Worm (Caenorhabditis elegans) whole organism, early embryonic: ENCODE measurements around the gene Y57G11B.2.

Experiments
- B0310.2 ChIP-seq: sonication (generic microtip); optimal IDR thresholded peaks from 2 replicates; lab custom pipeline; 2016; ENCODE audit warnings: mild to moderate bottlenecking, missing genetic modification characterization, missing compliant biosample characterization
- F13C5.2 ChIP-seq: sonication (generic microtip); optimal IDR thresholded peaks from 2 replicates; lab custom pipeline; 2017; ENCODE audit warnings: mild to moderate bottlenecking, missing genetic modification characterization, inconsistent platforms, missing compliant biosample characterization
- aly-1 ChIP-seq: sonication (generic microtip); optimal IDR thresholded peaks from 2 replicates; lab custom pipeline; 2016; ENCODE audit warnings: missing genetic modification characterization, missing compliant biosample characterization
- ama-1 ChIP-seq: fragments of 150-350 bp; optimal IDR thresholded peaks from 2 replicates; lab custom pipeline; 2014
- ceh-13 ChIP-seq: fragments of 200-800 bp; sonication (Bioruptor generic); optimal IDR thresholded peaks from 2 replicates; lab custom pipeline; 2018; ENCODE audit warnings: mild to moderate bottlenecking, missing genetic modification characterization, missing compliant biosample characterization
- ceh-36 ChIP-seq: sonication (generic microtip); optimal IDR thresholded peaks from 2 replicates; lab custom pipeline; 2016; ENCODE audit warnings: missing genetic modification characterization, inconsistent platforms, missing compliant biosample characterization
- ets-7 ChIP-seq: sonication (generic microtip); optimal IDR thresholded peaks from 2 replicates; lab custom pipeline; 2016; ENCODE audit warnings: missing genotype, missing genetic modification characterization, missing compliant biosample characterization
- flt-1 ChIP-seq: fragments of 200-800 bp; sonication (Bioruptor generic); IDR thresholded peaks from 2 replicates; pipeline ENCODE4 v1.3.6; 2022; ENCODE audit warnings: missing genetic modification characterization, missing compliant biosample characterization
- hmbx-1 ChIP-seq: sonication (generic microtip); optimal IDR thresholded peaks from 2 replicates; lab custom pipeline; 2016; ENCODE audit warnings: mild to moderate bottlenecking, missing genetic modification characterization, missing compliant biosample characterization
- hmg-4 ChIP-seq: fragments of 200-800 bp; sonication (Bioruptor generic); optimal IDR thresholded peaks from 2 replicates; lab custom pipeline; 2018; ENCODE audit warnings: mild to moderate bottlenecking, missing genetic modification characterization, missing compliant biosample characterization
- hnd-1 ChIP-seq: sonication (generic microtip); optimal IDR thresholded peaks from 2 replicates; lab custom pipeline; 2016; ENCODE audit warnings: missing genetic modification characterization, missing compliant biosample characterization
- pes-1 ChIP-seq: fragments of 200-800 bp; sonication (Bioruptor generic); IDR thresholded peaks from 2 replicates; pipeline ENCODE4 v1.3.6; 2022; ENCODE audit warnings: missing genetic modification reagents, missing genetic modification characterization, missing compliant biosample characterization
- scrt-1 ChIP-seq: fragments of 200-800 bp; sonication (Bioruptor generic); IDR thresholded peaks from 2 replicates; pipeline ENCODE4 v1.3.6; 2022; ENCODE audit warnings: missing genetic modification characterization, missing compliant biosample characterization
- sea-1 ChIP-seq: fragments of 200-800 bp; sonication (Bioruptor generic); conservative IDR thresholded peaks from 2 replicates; pipeline ENCODE4 v1.3.6; 2022; ENCODE audit warnings: missing genetic modification characterization, missing compliant biosample characterization
- tbx-11 ChIP-seq: fragments of 200-800 bp; sonication (Bioruptor generic); IDR thresholded peaks from 2 replicates; pipeline ENCODE4 v1.3.6; 2022; ENCODE audit warnings: missing genetic modification characterization, missing compliant biosample characterization
- tbx-37 ChIP-seq: fragments of 200-800 bp; sonication (Bioruptor generic); conservative IDR thresholded peaks from 2 replicates; pipeline ENCODE4 v1.3.6; 2022; ENCODE audit warnings: missing genetic modification reagents, missing genetic modification characterization, missing compliant biosample characterization
- tra-4 ChIP-seq: sonication (generic microtip); optimal IDR thresholded peaks from 2 replicates; lab custom pipeline; 2017; ENCODE audit warnings: missing genetic modification characterization, missing compliant biosample characterization

Y57G11B.2 gene

ce11 chrIV:14565062-14565461 is at the start of gene Y57G11B.2:
TSS of gene Y57G11B.2 (plus strand) at chrIV:14565362.
- TF ChIP-seq ceh-13 (GFP tag; lab: Kevin White, UChicago), result no peak
- no peak for TF ChIP-seq scrt-1 (GFP tag; lab: Robert Waterston, UW)
- TF ChIP-seq tra-4, result no peak
- no peak for TF ChIP-seq hmg-4 (GFP tag; lab: Kevin White, UChicago)
- no peak for TF ChIP-seq ceh-36 (tag; lab: Kevin White, UChicago)
- TF ChIP-seq hnd-1, result no peak
- TF ChIP-seq aly-1, result no peak
- TF ChIP-seq tbx-37, result no peak
- no peak for TF ChIP-seq flt-1 (GFP tag; lab: Robert Waterston, UW)
- TF ChIP-seq sea-1, result no peak
- no peak for TF ChIP-seq F13C5.2 (tag; lab: Kevin White, UChicago)

DNA sequence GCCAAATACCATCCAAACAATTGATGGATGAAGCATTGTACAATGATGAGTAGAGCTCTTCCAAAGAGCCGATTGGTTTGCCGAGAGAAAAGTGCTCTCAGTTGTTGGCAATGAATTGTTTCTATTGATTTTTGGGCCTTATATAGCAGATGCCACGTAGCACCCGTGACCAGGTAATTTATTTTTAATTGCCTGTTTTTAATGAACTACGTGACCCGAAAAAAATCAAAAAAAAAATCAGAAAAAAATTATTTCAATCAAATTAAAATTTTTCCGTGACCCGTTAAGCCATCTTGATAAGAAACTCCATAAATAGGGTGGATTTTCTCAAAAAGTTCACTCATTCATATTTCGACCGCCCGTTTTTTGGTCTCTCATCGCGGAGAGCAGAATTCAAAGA is 45.7 kb upstream of the Y57G11B.2 start, which contains the start of the genes Y57G11A.2 and T27E7.1:
Gene Y57G11A.2, minus strand, starts transcription at position 101 of the 400 bp plus-strand sequence.
Gene T27E7.1, plus strand, starts transcription at position 337 of the 400 bp plus-strand sequence.
- TF ChIP-seq sea-1 (no peak), aly-1 (no peak), tbx-37 (no peak), flt-1 (GFP tag; lab: Robert Waterston, UW) (no peak), ets-7 (tag; lab: Kevin White, UChicago) (no peak)

DNA sequence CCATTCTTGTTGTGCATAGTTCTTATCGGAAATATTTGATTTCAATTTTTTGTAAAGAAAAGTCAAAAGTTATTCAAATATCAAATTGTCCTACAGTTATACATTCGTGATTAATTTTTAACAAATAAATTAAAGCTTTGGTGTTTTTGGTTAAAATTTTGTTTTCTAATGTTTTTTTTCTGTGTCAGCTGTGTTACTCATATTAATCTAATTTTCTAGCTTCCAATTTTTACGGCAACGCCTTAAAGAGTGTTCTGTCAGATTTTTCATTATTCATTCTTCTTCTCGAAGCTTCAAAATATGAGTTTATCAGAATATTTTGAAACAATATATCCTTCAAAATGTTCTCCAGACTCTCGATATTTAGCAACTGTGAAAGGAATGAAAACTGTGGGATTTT is 41.6 kb upstream of the Y57G11B.2 start, which contains the start of gene srh-63:
Gene srh-63, plus strand, starts transcription at position 301 of the 400 bp plus-strand sequence.
- TF ChIP-seq pes-1 (no peak), hmg-4 (GFP tag; lab: Kevin White, UChicago) (no peak), ets-7 (tag; lab: Kevin White, UChicago) (no peak), ama-1 (lab: Kevin White, UChicago) (no peak), ceh-36 (tag; lab: Kevin White, UChicago) (no peak), tbx-37 (no peak), hnd-1 (no peak), tbx-11 (GFP tag; lab: Robert Waterston, UW) (no peak), F13C5.2 (tag; lab: Kevin White, UChicago) (no peak), sea-1 (no peak), tra-4 (no peak), hmbx-1 (no peak), ceh-13 (GFP tag; lab: Kevin White, UChicago) (no peak), flt-1 (GFP tag; lab: Robert Waterston, UW) (no peak), aly-1 (no peak), scrt-1 (GFP tag; lab: Robert Waterston, UW) (no peak), B0310.2 (tag; lab: Kevin White, UChicago) (no peak)

DNA sequence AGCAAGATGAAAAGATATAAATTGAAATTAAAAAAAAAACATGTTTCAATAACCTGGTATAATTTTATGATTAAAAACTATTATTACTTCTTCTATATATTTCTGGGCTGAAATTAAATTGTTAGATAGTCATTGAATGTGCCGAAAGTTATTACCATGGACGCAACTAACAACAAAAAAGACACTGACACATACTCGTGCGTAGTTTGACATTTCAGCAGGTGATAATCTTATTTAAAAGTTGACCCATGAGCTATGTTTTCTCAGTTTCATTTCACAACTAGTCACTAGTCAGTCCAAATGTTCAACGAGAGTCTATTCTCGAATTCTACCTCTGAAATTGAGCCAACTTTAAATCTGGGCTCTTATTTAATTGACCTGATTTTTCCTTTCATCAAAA is 36.4 kb upstream of the Y57G11B.2 start, which contains the start of gene T27E7.3:
Gene T27E7.3, plus strand, starts transcription at position 301 of the 400 bp plus-strand sequence.
- TF ChIP-seq ets-7 (tag; lab: Kevin White, UChicago), result no peak

- no peak for TF ChIP-seq B0310.2 (tag; lab: Kevin White, UChicago)
- TF ChIP-seq tbx-37, result no peak
- no peak for TF ChIP-seq hnd-1
- TF ChIP-seq aly-1, result no peak
- TF ChIP-seq tbx-11 (GFP tag; lab: Robert Waterston, UW), result no peak
- no peak for TF ChIP-seq hmbx-1
- TF ChIP-seq pes-1, result no peak
- TF ChIP-seq ama-1 (lab: Kevin White, UChicago), result no peak
- TF ChIP-seq ceh-13 (GFP tag; lab: Kevin White, UChicago), result no peak
- TF ChIP-seq flt-1 (GFP tag; lab: Robert Waterston, UW), result no peak
- TF ChIP-seq ets-7 (tag; lab: Kevin White, UChicago), result no peak
- TF ChIP-seq hmg-4 (GFP tag; lab: Kevin White, UChicago), result no peak
- no peak for TF ChIP-seq tra-4
- no peak for TF ChIP-seq scrt-1 (GFP tag; lab: Robert Waterston, UW)
- no peak for TF ChIP-seq ceh-36 (tag; lab: Kevin White, UChicago)
- no peak for TF ChIP-seq F13C5.2 (tag; lab: Kevin White, UChicago)
- TF ChIP-seq sea-1, result no peak
These were observed 35.1 kb upstream of the Y57G11B.2 start for ce11 chrIV:14530031-14530430.

- TF ChIP-seq tbx-11 (GFP tag; lab: Robert Waterston, UW), result no peak
These were observed 32.8 kb upstream of the Y57G11B.2 start for ce11 chrIV:14532366-14532765.

DNA sequence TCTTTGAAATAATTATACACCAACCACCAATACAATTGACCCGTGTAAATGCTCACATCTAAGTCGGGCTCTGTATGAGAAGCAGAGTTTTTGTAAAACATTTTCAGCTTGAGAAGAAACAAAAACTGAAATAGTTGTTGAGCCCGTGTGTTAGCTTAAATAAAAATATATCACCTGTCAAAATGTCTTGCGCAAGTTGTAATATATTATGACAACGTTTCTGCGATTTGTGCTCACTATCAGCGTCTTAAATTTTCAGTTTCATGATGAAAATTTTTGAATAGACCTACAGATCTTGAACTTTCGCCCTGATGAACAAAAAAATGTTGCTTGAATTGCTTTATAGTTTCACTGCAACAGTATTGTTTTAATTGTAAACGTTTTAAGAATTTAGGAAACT is 30.2 kb upstream of the Y57G11B.2 start, which contains the start of gene T27E7.4:
Gene T27E7.4, minus strand, starts transcription at position 101 of the 400 bp plus-strand sequence.
- TF ChIP-seq flt-1 (GFP tag; lab: Robert Waterston, UW), result no peak
- TF ChIP-seq tbx-11 (GFP tag; lab: Robert Waterston, UW), result no peak
- TF ChIP-seq pes-1, result no peak
- no peak for TF ChIP-seq ceh-36 (tag; lab: Kevin White, UChicago)
- TF ChIP-seq hnd-1, result no peak
- TF ChIP-seq ceh-13 (GFP tag; lab: Kevin White, UChicago), result no peak
- TF ChIP-seq scrt-1 (GFP tag; lab: Robert Waterston, UW), result no peak
- TF ChIP-seq B0310.2 (tag; lab: Kevin White, UChicago), result no peak
- no peak for TF ChIP-seq tra-4
- TF ChIP-seq tbx-37, result no peak
- TF ChIP-seq ets-7 (tag; lab: Kevin White, UChicago), result no peak
- no peak for TF ChIP-seq hmg-4 (GFP tag; lab: Kevin White, UChicago)
- TF ChIP-seq F13C5.2 (tag; lab: Kevin White, UChicago), result no peak
- no peak for TF ChIP-seq aly-1

DNA sequence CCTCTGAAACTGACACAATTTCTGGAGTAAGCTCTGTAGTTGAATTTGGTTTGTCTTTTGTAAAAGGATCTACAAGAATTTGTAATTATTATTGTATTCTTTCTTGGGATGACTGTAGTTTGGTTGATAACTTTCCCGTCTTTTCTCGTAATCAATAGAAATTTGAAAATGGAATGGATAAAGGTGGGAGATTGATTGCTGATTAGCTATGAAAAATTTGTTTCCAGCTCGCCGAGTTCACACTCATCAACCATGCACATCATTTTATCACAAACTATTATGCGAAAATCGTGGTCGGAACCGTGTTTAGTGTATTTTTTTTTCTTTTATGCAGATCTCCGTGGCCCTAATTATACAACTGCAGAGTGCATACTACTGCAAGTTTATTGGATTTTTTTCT is 28.3 kb upstream of the Y57G11B.2 start, which contains the start of gene T27E7.5:
Gene T27E7.5, plus strand, starts transcription at position 253 of the 400 bp plus-strand sequence.
- no peak for TF ChIP-seq F13C5.2 (tag; lab: Kevin White, UChicago)
- no peak for TF ChIP-seq ets-7 (tag; lab: Kevin White, UChicago)
- no peak for TF ChIP-seq aly-1
- TF ChIP-seq flt-1 (GFP tag; lab: Robert Waterston, UW), result no peak
- no peak for TF ChIP-seq tra-4
- no peak for TF ChIP-seq scrt-1 (GFP tag; lab: Robert Waterston, UW)
- no peak for TF ChIP-seq tbx-37
